Fruit fly (Drosophila melanogaster) whole organism, wandering third instar larva: ENCODE data around the gene MsR2.

Experiments used
- Dfd ChIP-seq: fragments of >200 bp; optimal IDR thresholded peaks from 2 replicates; lab custom pipeline; 2017; ENCODE audit warnings: missing biosample characterization, missing genetic modification characterization
- HLH106 ChIP-seq: fragments of 200-800 bp; optimal IDR thresholded peaks from 3 replicates; lab custom pipeline; 2019; ENCODE audit warnings: missing biosample characterization, mild to moderate bottlenecking, missing genetic modification characterization, moderate library complexity
- Hr78 ChIP-seq: fragments of >200 bp; optimal IDR thresholded peaks from 2 replicates; lab custom pipeline; 2017; ENCODE audit warnings: missing biosample characterization, missing genetic modification characterization
- Hr83 ChIP-seq: fragments of 200-300 bp; sonication (Bioruptor generic); optimal IDR thresholded peaks from 2 replicates; lab custom pipeline; 2016; ENCODE audit warnings: missing biosample characterization, mild to moderate bottlenecking, missing genetic modification characterization, moderate library complexity; ENCODE audit not compliant: poor library complexity, severe bottlenecking
- Mio ChIP-seq: sonication (Bioruptor generic); optimal IDR thresholded peaks from 2 replicates; lab custom pipeline; 2016; ENCODE audit warnings: missing biosample characterization, missing genetic modification characterization
- Myc ChIP-seq: fragments of >200 bp; optimal IDR thresholded peaks from 2 replicates; lab custom pipeline; 2017
- OdsH ChIP-seq: fragments of 200-800 bp; sonication (Bioruptor generic); optimal IDR thresholded peaks from 2 replicates; lab custom pipeline; 2016; ENCODE audit warnings: missing biosample characterization, mild to moderate bottlenecking, missing genetic modification characterization
- Vsx2 ChIP-seq: fragments of 200-300, 225-300 bp; sonication (Bioruptor generic); optimal IDR thresholded peaks from 2 replicates; lab custom pipeline; 2018; ENCODE audit warnings: missing biosample characterization, missing genetic modification characterization; ENCODE audit not compliant: partially characterized antibody
- dl ChIP-seq, 2 experiments: fragments of 175-275, 200-275 bp in 1 of 2; fragments of 200-275 bp in 1 of 2; sonication (Bioruptor generic); optimal IDR thresholded peaks; lab custom pipeline; 2018; ENCODE audit warnings: mild to moderate bottlenecking in 2 of 2, missing biosample characterization in 2 of 2, missing genetic modification characterization in 2 of 2, moderate library complexity in 2 of 2; ENCODE audit not compliant: partially characterized antibody in 2 of 2, insufficient read depth in 1 of 2
- dmrt93B ChIP-seq: fragments of 200-800 bp; sonication (Bioruptor generic); optimal IDR thresholded peaks from 2 replicates; lab custom pipeline; 2018; ENCODE audit warnings: missing biosample characterization, mild to moderate bottlenecking, missing genetic modification characterization
- ey ChIP-seq: fragments of 200-800 bp; sonication (Bioruptor generic); optimal IDR thresholded peaks from 2 replicates; lab custom pipeline; 2016; ENCODE audit warnings: missing biosample characterization, missing genetic modification characterization
- foxo ChIP-seq, 2 experiments: fragments of 200-800 bp; sonication (Bioruptor generic); optimal IDR thresholded peaks; 2 replicates in 1 of 2; 3 replicates in 1 of 2; lab custom pipeline; 2016 to 2017; ENCODE audit warnings: missing biosample characterization in 2 of 2, missing genetic modification characterization in 2 of 2
- h ChIP-seq: fragments of 200-800 bp; sonication (Bioruptor generic); optimal IDR thresholded peaks from 3 replicates; lab custom pipeline; 2016; ENCODE audit warnings: missing biosample characterization, mild to moderate bottlenecking, missing genetic modification characterization
- jim ChIP-seq: fragments of 175-275, 200-325 bp; sonication (Bioruptor generic); optimal IDR thresholded peaks from 2 replicates; lab custom pipeline; 2016; ENCODE audit warnings: missing biosample characterization, mild to moderate bottlenecking, missing genetic modification characterization
- pan ChIP-seq: fragments of >200 bp; optimal IDR thresholded peaks from 2 replicates; lab custom pipeline; 2017
- rgr ChIP-seq: fragments of 200-800 bp; sonication (Bioruptor generic); optimal IDR thresholded peaks from 3 replicates; lab custom pipeline; 2016; ENCODE audit warnings: missing biosample characterization, mild to moderate bottlenecking, missing genetic modification characterization
- sage ChIP-seq: fragments of 200-800 bp; sonication (Bioruptor generic); optimal IDR thresholded peaks from 2 replicates; lab custom pipeline; 2016; ENCODE audit warnings: missing biosample characterization, mild to moderate bottlenecking, missing genetic modification characterization

Gene MsR2

dm6 chr3L:2325276-2325675 is 42.6 kb downstream of the MsR2 start:
- peak; percentile 90 for TF ChIP-seq Dfd (GFP tag; lab: Kevin White, UChicago)
- no peak for TF ChIP-seq Hr78 (GFP tag; lab: Kevin White, UChicago)

- peak; percentile 92 for TF ChIP-seq Dfd (GFP tag; lab: Kevin White, UChicago)
- TF ChIP-seq sage (GFP tag; lab: Kevin White, UChicago), result no peak
These were observed 46.1 kb downstream of the MsR2 start for dm6 chr3L:2328804-2329203.

dm6 chr3L:2332228-2332627 is 49.5 kb downstream of the MsR2 start:
- TF ChIP-seq OdsH (GFP tag; lab: Kevin White, UChicago) (no peak), rgr (GFP tag; lab: Kevin White, UChicago) (no peak), dl (GFP tag; optimal IDR thresholded peaks at IDR 0.05; lab: Kevin White, UChicago; ENCODE audit: insufficient read depth in 1 of 2, partially characterized antibody in 2 of 2) (no peak), Vsx2 (no peak), ey (no peak), Hr83 (GFP tag; lab: Kevin White, UChicago) (no peak), pan (lab: Kevin White, UChicago) (no peak), h (no peak), jim (GFP tag; lab: Kevin White, UChicago) (no peak), Mio (no peak), HLH106 (tag; lab: Kevin White, UChicago) (no peak), dmrt93B (GFP tag; lab: Kevin White, UChicago) (no peak), Myc (lab: Kevin White, UChicago) (no peak), foxo (GFP tag; optimal IDR thresholded peaks at IDR 0.05; lab: Kevin White, UChicago) (no peak)
